Fruit fly (Drosophila melanogaster) whole organism, prepupa: ENCODE results near the gene CG6333.

Experiments used
- CG10631 ChIP-seq: fragments of 200-800 bp; sonication (Bioruptor generic); optimal IDR thresholded peaks from 2 replicates; lab custom pipeline; 2016; ENCODE audit warnings: missing biosample characterization, missing genetic modification characterization
- CG10669 ChIP-seq: fragments of 200-800 bp; sonication (Bioruptor generic); optimal IDR thresholded peaks from 3 replicates; lab custom pipeline; 2018; ENCODE audit warnings: missing biosample characterization, mild to moderate bottlenecking, missing genetic modification characterization, moderate library complexity
- CG11762 ChIP-seq: fragments of 200-800 bp; sonication (Bioruptor generic); optimal IDR thresholded peaks from 3 replicates; lab custom pipeline; 2016; ENCODE audit warnings: missing biosample characterization, missing genetic modification characterization; ENCODE audit not compliant: insufficient read depth
- CG11902 ChIP-seq: fragments of 200-800 bp; sonication (Bioruptor generic); optimal IDR thresholded peaks from 3 replicates; lab custom pipeline; 2016; ENCODE audit warnings: missing biosample characterization, missing genetic modification characterization
- CG15336 ChIP-seq: fragments of 200-800 bp; sonication (Bioruptor generic); IDR thresholded peaks from 2 replicates; pipeline ENCODE4 v1.3.6; 2022; ENCODE audit warnings: missing biosample characterization, missing genetic modification characterization
- CG16779 ChIP-seq: fragments of 200-800 bp; sonication (Bioruptor generic); optimal IDR thresholded peaks from 3 replicates; lab custom pipeline; 2017; ENCODE audit warnings: missing biosample characterization, mild to moderate bottlenecking, missing genetic modification characterization
- CG31627 ChIP-seq: fragments of 200-800 bp; sonication (Bioruptor generic); optimal IDR thresholded peaks from 3 replicates; lab custom pipeline; 2016; ENCODE audit warnings: missing biosample characterization, missing genetic modification characterization
- CG34406 ChIP-seq: fragments of 200-800 bp; sonication (Bioruptor generic); optimal IDR thresholded peaks from 3 replicates; lab custom pipeline; 2016; ENCODE audit warnings: missing biosample characterization, missing genetic modification characterization
- CG3919 ChIP-seq: fragments of 200-800 bp; sonication (Bioruptor generic); optimal IDR thresholded peaks from 3 replicates; lab custom pipeline; 2016; ENCODE audit warnings: missing biosample characterization, missing genetic modification characterization
- CG4318 ChIP-seq: fragments of 200-800 bp; sonication (Bioruptor generic); optimal IDR thresholded peaks from 3 replicates; lab custom pipeline; 2017; ENCODE audit warnings: missing biosample characterization, mild to moderate bottlenecking, missing genetic modification characterization
- CG6163 ChIP-seq: fragments of 200-800 bp; sonication (Bioruptor generic); IDR thresholded peaks from 3 replicates; pipeline ENCODE4 v1.3.6; 2022; ENCODE audit warnings: missing biosample characterization, missing genetic modification characterization
- CG6854 ChIP-seq: fragments of 200-800 bp; sonication (Bioruptor generic); optimal IDR thresholded peaks from 2 replicates; lab custom pipeline; 2017; ENCODE audit warnings: missing biosample characterization, mild to moderate bottlenecking, missing genetic modification characterization
- CG8119 ChIP-seq: fragments of 200-800 bp; sonication (Bioruptor generic); IDR thresholded peaks from 3 replicates; pipeline ENCODE4 v1.3.6; 2022; ENCODE audit warnings: missing biosample characterization, missing genetic modification characterization
- CG8632 ChIP-seq: fragments of 200-800 bp; sonication (Bioruptor generic); optimal IDR thresholded peaks from 3 replicates; lab custom pipeline; 2016; ENCODE audit warnings: missing biosample characterization, missing genetic modification characterization
- Eip75B ChIP-seq: fragments of 200-800 bp; sonication (Bioruptor generic); optimal IDR thresholded peaks from 3 replicates; lab custom pipeline; 2016; ENCODE audit warnings: missing biosample characterization, missing genetic modification characterization
- Eip78C ChIP-seq: fragments of 200-800 bp; sonication (Bioruptor generic); peaks from one replicate; lab custom pipeline; 2016; ENCODE audit warnings: missing biosample characterization, missing genetic modification characterization
- Eip93F ChIP-seq: fragments of 200-800 bp; sonication (Bioruptor generic); optimal IDR thresholded peaks from 2 replicates; lab custom pipeline; 2016; ENCODE audit warnings: missing biosample characterization, mild to moderate bottlenecking, missing genetic modification characterization
- Ets21C ChIP-seq: fragments of 200-800 bp; sonication (Bioruptor generic); optimal IDR thresholded peaks from 3 replicates; lab custom pipeline; 2016; ENCODE audit warnings: missing biosample characterization, missing genetic modification characterization
- Ets96B ChIP-seq: fragments of 200-800 bp; optimal IDR thresholded peaks from 2 replicates; lab custom pipeline; 2019; ENCODE audit warnings: missing biosample characterization, mild to moderate bottlenecking, missing genetic modification characterization, moderate library complexity
- Hr39 ChIP-seq: fragments of 200-800 bp; sonication (Bioruptor generic); optimal IDR thresholded peaks from 2 replicates; lab custom pipeline; 2016; ENCODE audit warnings: missing biosample characterization, missing genetic modification characterization
- Hr4 ChIP-seq: fragments of 200-800 bp; sonication (Bioruptor generic); optimal IDR thresholded peaks from 3 replicates; lab custom pipeline; 2016; ENCODE audit warnings: missing biosample characterization, missing genetic modification characterization
- Met ChIP-seq: fragments of 200-800 bp; sonication (Bioruptor generic); optimal IDR thresholded peaks from 3 replicates; lab custom pipeline; 2016; ENCODE audit warnings: missing biosample characterization, missing genetic modification characterization
- Smox ChIP-seq: fragments of 200-800 bp; sonication (Bioruptor generic); optimal IDR thresholded peaks from 3 replicates; lab custom pipeline; 2016; ENCODE audit warnings: missing biosample characterization, missing genetic modification characterization
- Sox102F ChIP-seq: fragments of 200-800 bp; sonication (Bioruptor generic); optimal IDR thresholded peaks from 2 replicates; lab custom pipeline; 2016; ENCODE audit warnings: missing biosample characterization, mild to moderate bottlenecking, missing genetic modification characterization
- Sox14 ChIP-seq: fragments of 200-800 bp; sonication (Bioruptor generic); optimal IDR thresholded peaks from 3 replicates; lab custom pipeline; 2016; ENCODE audit warnings: missing biosample characterization, missing genetic modification characterization
- Sox15 ChIP-seq: fragments of 200-800 bp; sonication (Bioruptor generic); optimal IDR thresholded peaks from 3 replicates; lab custom pipeline; 2016; ENCODE audit warnings: missing biosample characterization, missing genetic modification characterization
- achi ChIP-seq: fragments of 200-800 bp; sonication (Bioruptor generic); optimal IDR thresholded peaks from 3 replicates; lab custom pipeline; 2016; ENCODE audit warnings: missing biosample characterization, missing genetic modification characterization
- acj6 ChIP-seq: fragments of 200-800 bp; sonication (Bioruptor generic); optimal IDR thresholded peaks from 3 replicates; lab custom pipeline; 2016; ENCODE audit warnings: missing biosample characterization, missing genetic modification characterization
- cyc ChIP-seq: fragments of 200-800 bp; sonication (Bioruptor generic); optimal IDR thresholded peaks from 3 replicates; lab custom pipeline; 2016; ENCODE audit warnings: missing biosample characterization, missing genetic modification characterization
- dsx ChIP-seq: fragments of 200-800 bp; optimal IDR thresholded peaks from 3 replicates; lab custom pipeline; 2019; ENCODE audit warnings: missing biosample characterization, mild to moderate bottlenecking, missing genetic modification characterization, moderate library complexity; ENCODE audit not compliant: poor library complexity, severe bottlenecking
- eg ChIP-seq: fragments of 200-800 bp; sonication (Bioruptor generic); IDR thresholded peaks from 3 replicates; pipeline ENCODE4 v1.3.6; 2022; ENCODE audit warnings: missing biosample characterization, missing genetic modification characterization
- esn ChIP-seq: fragments of 200-800 bp; sonication (Bioruptor generic); optimal IDR thresholded peaks from 2 replicates; lab custom pipeline; 2016; ENCODE audit warnings: missing biosample characterization, mild to moderate bottlenecking, missing genetic modification characterization, moderate library complexity
- fd59A ChIP-seq: fragments of 200-800 bp; sonication (Bioruptor generic); optimal IDR thresholded peaks from 2 replicates; lab custom pipeline; 2017; ENCODE audit warnings: missing biosample characterization, mild to moderate bottlenecking, missing genetic modification characterization, missing genetic modification reagents
- fkh ChIP-seq: fragments of 200-800 bp; sonication (Bioruptor generic); optimal IDR thresholded peaks from 3 replicates; lab custom pipeline; 2017; ENCODE audit warnings: missing biosample characterization, mild to moderate bottlenecking, missing genetic modification characterization, moderate library complexity
- net ChIP-seq: fragments of 200-800 bp; sonication (Bioruptor generic); optimal IDR thresholded peaks from 3 replicates; lab custom pipeline; 2016; ENCODE audit warnings: missing biosample characterization, missing genetic modification characterization
- pdm3 ChIP-seq: fragments of 200-800 bp; sonication (Bioruptor generic); optimal IDR thresholded peaks from 3 replicates; lab custom pipeline; 2016; ENCODE audit warnings: missing biosample characterization, missing genetic modification characterization
- salr ChIP-seq, 2 experiments: fragments of 200-800 bp; sonication (Bioruptor generic); optimal IDR thresholded peaks; 3 replicates each; lab custom pipeline; 2016 to 2018; ENCODE audit warnings: missing biosample characterization in 2 of 2, missing genetic modification characterization in 2 of 2, mild to moderate bottlenecking in 1 of 2
- spab ChIP-seq: fragments of 200-800 bp; sonication (Bioruptor generic); optimal IDR thresholded peaks from 2 replicates; lab custom pipeline; 2017; ENCODE audit warnings: missing biosample characterization, mild to moderate bottlenecking, missing genetic modification characterization, missing genetic modification reagents
- ss ChIP-seq, 2 experiments: fragments of 200-800 bp; sonication (Bioruptor generic); optimal IDR thresholded peaks; 2 replicates in 1 of 2; 3 replicates in 1 of 2; lab custom pipeline; 2017 to 2018; ENCODE audit warnings: mild to moderate bottlenecking in 2 of 2, missing biosample characterization in 2 of 2, missing genetic modification characterization in 2 of 2, moderate library complexity in 1 of 2
- vri ChIP-seq: fragments of 200-800 bp; sonication (Bioruptor generic); optimal IDR thresholded peaks from 3 replicates; lab custom pipeline; 2016; ENCODE audit warnings: missing biosample characterization, mild to moderate bottlenecking, missing genetic modification characterization

The CG6333 gene

dm6 chr3L:17532898-17533700, 47.1 kb upstream of the CG6333 start (continued):
- TF ChIP-seq Hr39 (GFP tag; lab: Kevin White, UChicago) (peak; percentile 43), acj6 (GFP tag; lab: Kevin White, UChicago) (peak; percentile 70), CG34406 (GFP tag; lab: Kevin White, UChicago) (peak; percentile 42), eg (GFP tag; lab: Robert Waterston, UW) (peak; percentile 65), Ets96B (peak; percentile 28), Eip93F (GFP tag; lab: Kevin White, UChicago) (peak; percentile 42), pdm3 (GFP tag; lab: Kevin White, UChicago) (no peak), Eip75B (GFP tag; lab: Kevin White, UChicago) (peak; percentile 57), CG6163 (peak; percentile 46), CG11762 (GFP tag; lab: Kevin White, UChicago) (peak; percentile 20), CG10669 (peak; percentile 11), Ets21C (GFP tag; lab: Kevin White, UChicago) (peak; percentile 43), CG8119 (GFP tag; lab: Robert Waterston, UW) (no peak), CG8632 (peak; percentile 21), CG4318 (GFP tag; lab: Kevin White, UChicago) (no peak), spab (no peak), CG11902 (GFP tag; lab: Kevin White, UChicago) (no peak), CG31627 (GFP tag; lab: Kevin White, UChicago) (peak; percentile 66), Sox14 (GFP tag; lab: Kevin White, UChicago) (peak; percentile 57), Smox (GFP tag; lab: Kevin White, UChicago) (peak; percentile 65), Sox15 (GFP tag; lab: Kevin White, UChicago) (no peak), CG6854 (GFP tag; lab: Kevin White, UChicago) (no peak), fd59A (GFP tag; lab: Kevin White, UChicago) (no peak), vri (GFP tag; lab: Kevin White, UChicago) (peak; percentile 17), esn (GFP tag; lab: Kevin White, UChicago) (peak; percentile 76), Met (GFP tag; lab: Kevin White, UChicago) (peak; percentile 56), salr (GFP tag; optimal IDR thresholded peaks at IDR 0.05; lab: Kevin White, UChicago) (peak in 1 of 2 experiments; percentile 22), cyc (GFP tag; lab: Kevin White, UChicago) (peak; percentile 50), achi (GFP tag; lab: Kevin White, UChicago) (peak; percentile 99), CG10631 (GFP tag; lab: Kevin White, UChicago) (peak; percentile 76), ss (GFP tag; optimal IDR thresholded peaks at IDR 0.05; lab: Kevin White, UChicago) (no peak), CG16779 (tag; lab: Kevin White, UChicago) (peak; percentile 55)

- TF ChIP-seq Eip78C, result peak; percentile 33
- no peak for TF ChIP-seq Ets96B
- peak; percentile 15 for TF ChIP-seq Hr4 (GFP tag; lab: Kevin White, UChicago)
- no peak for TF ChIP-seq CG8119 (GFP tag; lab: Robert Waterston, UW)
- peak; percentile 21 for TF ChIP-seq fkh
- TF ChIP-seq CG15336 (GFP tag; lab: Robert Waterston, UW), result peak; percentile 34; the same call in 1 of the 2 replicates
- no peak for TF ChIP-seq dsx (GFP tag; lab: Kevin White, UChicago)
- TF ChIP-seq CG3919, result no peak
- no peak for TF ChIP-seq Sox102F (GFP tag; lab: Kevin White, UChicago)
- no peak for TF ChIP-seq net
- TF ChIP-seq Met (GFP tag; lab: Kevin White, UChicago), result peak; percentile 39
These were observed 46.2 kb upstream of the CG6333 start for dm6 chr3L:17532197-17532596.
